Worm (Caenorhabditis elegans) whole organism, mixed stage, embryonic: ENCODE results near the gene F35F10.6.

Experiments
- lin-32 ChIP-seq: fragments of 200-800 bp; sonication (Bioruptor generic); optimal IDR thresholded peaks from 2 replicates; lab custom pipeline; 2018; ENCODE audit warnings: mild to moderate bottlenecking, missing genetic modification characterization, missing compliant biosample characterization
- sptf-1 ChIP-seq: sonication (generic microtip); optimal IDR thresholded peaks from 2 replicates; lab custom pipeline; 2017; ENCODE audit warnings: mild to moderate bottlenecking, missing genetic modification characterization, moderate library complexity, missing compliant biosample characterization
- unc-120 ChIP-seq: sonication (generic microtip); optimal IDR thresholded peaks from 2 replicates; lab custom pipeline; 2017; ENCODE audit warnings: missing genetic modification characterization, missing compliant biosample characterization; ENCODE audit not compliant: poor library complexity, severe bottlenecking

- TF ChIP-seq unc-120 (tag; lab: Kevin White, UChicago), result no peak
- TF ChIP-seq sptf-1 (tag; lab: Kevin White, UChicago), result no peak
- no peak for TF ChIP-seq lin-32 (GFP tag; lab: Kevin White, UChicago)
Measured at ce11 chrV:3242984-3243383, 46.2 kb downstream of the F35F10.6 start, which contains the start of gene gst-23.
